Fruit fly (Drosophila melanogaster) whole organism, prepupa: ENCODE data around the gene dan.

Experiments used
- Blimp-1 ChIP-seq: fragments of 200-800 bp; sonication (Bioruptor generic); optimal IDR thresholded peaks from 3 replicates; lab custom pipeline; 2017; ENCODE audit warnings: missing biosample characterization, missing genetic modification characterization, mild to moderate bottlenecking, moderate library complexity, missing genetic modification reagents
- CG15336 ChIP-seq: fragments of 200-800 bp; sonication (Bioruptor generic); IDR thresholded peaks from 2 replicates; pipeline ENCODE4 v1.3.6; 2022; ENCODE audit warnings: missing biosample characterization, missing genetic modification characterization
- CG32006 ChIP-seq: fragments of 200-800 bp; sonication (Bioruptor generic); optimal IDR thresholded peaks from 3 replicates; lab custom pipeline; 2017; ENCODE audit warnings: missing biosample characterization, mild to moderate bottlenecking, missing genetic modification characterization
- CG8119 ChIP-seq: fragments of 200-800 bp; sonication (Bioruptor generic); IDR thresholded peaks from 3 replicates; pipeline ENCODE4 v1.3.6; 2022; ENCODE audit warnings: missing biosample characterization, missing genetic modification characterization
- Eip75B ChIP-seq: fragments of 200-800 bp; sonication (Bioruptor generic); optimal IDR thresholded peaks from 3 replicates; lab custom pipeline; 2016; ENCODE audit warnings: missing biosample characterization, missing genetic modification characterization
- Gug ChIP-seq: fragments of 200-800 bp; sonication (Bioruptor generic); IDR thresholded peaks from 2 replicates; pipeline ENCODE4 v1.3.6; 2022; ENCODE audit warnings: missing biosample characterization, missing genetic modification characterization
- Hr39 ChIP-seq: fragments of 200-800 bp; sonication (Bioruptor generic); optimal IDR thresholded peaks from 2 replicates; lab custom pipeline; 2016; ENCODE audit warnings: missing biosample characterization, missing genetic modification characterization
- Sox102F ChIP-seq: fragments of 200-800 bp; sonication (Bioruptor generic); optimal IDR thresholded peaks from 2 replicates; lab custom pipeline; 2016; ENCODE audit warnings: missing biosample characterization, mild to moderate bottlenecking, missing genetic modification characterization
- eg ChIP-seq: fragments of 200-800 bp; sonication (Bioruptor generic); IDR thresholded peaks from 3 replicates; pipeline ENCODE4 v1.3.6; 2022; ENCODE audit warnings: missing biosample characterization, missing genetic modification characterization
- net ChIP-seq: fragments of 200-800 bp; sonication (Bioruptor generic); optimal IDR thresholded peaks from 3 replicates; lab custom pipeline; 2016; ENCODE audit warnings: missing biosample characterization, missing genetic modification characterization

DNA sequence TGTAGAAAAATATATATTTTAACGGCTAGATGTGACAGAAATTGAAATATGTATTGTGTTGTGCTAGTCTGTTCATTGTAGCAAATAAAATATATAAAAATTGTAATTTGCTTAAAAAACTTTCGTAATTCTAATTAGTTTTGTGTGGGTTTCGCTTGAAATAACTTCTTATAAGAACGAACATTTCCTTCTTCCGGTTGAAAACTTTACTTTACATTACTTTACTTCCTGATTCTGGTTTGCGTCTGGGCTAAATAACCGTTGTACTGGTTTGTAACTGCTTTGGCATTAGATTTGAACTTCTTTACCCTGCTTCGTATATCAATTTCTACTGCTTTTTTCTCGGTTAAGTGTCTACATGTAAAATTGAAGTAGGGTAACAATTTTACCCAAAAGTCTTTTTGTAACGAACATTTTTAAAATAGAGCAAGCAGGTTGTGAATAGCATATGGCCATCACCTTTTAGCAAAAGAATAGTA, 9.6 kb downstream of the dan start, which contains the start of gene lobo:
- no peak for TF ChIP-seq net (GFP tag; lab: Kevin White, UChicago)
- TF ChIP-seq Hr39: peak; percentile 34
- no peak for TF ChIP-seq CG8119 (GFP tag; lab: Robert Waterston, UW)
- TF ChIP-seq Gug (GFP tag; lab: Robert Waterston, UW): no peak
- no peak for TF ChIP-seq CG32006
- TF ChIP-seq Blimp-1 (GFP tag; lab: Kevin White, UChicago): no peak
- TF ChIP-seq Sox102F (GFP tag; lab: Kevin White, UChicago): no peak
- TF ChIP-seq CG15336: no peak
- peak; percentile 25 for TF ChIP-seq Eip75B (GFP tag; lab: Kevin White, UChicago)
- TF ChIP-seq eg (GFP tag; lab: Robert Waterston, UW): no peak
